Worm (Caenorhabditis elegans): ENCODE results near the gene sra-11.

sra-11 gene

DNA sequence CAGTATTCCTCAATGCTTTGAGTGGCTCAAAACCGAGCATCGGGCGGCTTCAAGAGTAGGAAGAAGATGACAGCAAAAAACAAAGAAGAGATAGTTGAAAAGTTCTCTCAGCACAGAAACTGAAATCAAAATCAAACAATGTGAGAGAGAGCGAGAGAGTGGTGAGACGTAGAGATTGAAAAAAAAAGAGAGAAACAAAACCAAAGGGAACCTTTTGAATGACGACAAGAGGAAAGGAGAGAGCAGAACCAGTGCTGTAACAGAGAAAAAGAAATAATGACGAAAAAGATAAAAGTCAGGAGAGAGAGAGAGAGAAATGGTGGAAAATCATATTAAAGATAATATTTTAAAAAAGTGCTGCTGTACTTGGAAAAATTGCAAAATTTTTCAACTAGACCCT, 42.9 kb downstream of the sra-11 start:
- peak; percentile 2 for TF ChIP-seq ztf-4 (tag; optimal IDR thresholded peaks at IDR 0.05)
- TF ChIP-seq ceh-8 (GFP tag; optimal IDR thresholded peaks at IDR 0.05) = no peak
- TF ChIP-seq nhr-71 (tag; optimal IDR thresholded peaks at IDR 0.05) = peak; percentile 57
- no peak for TF ChIP-seq unc-30 (tag; optimal IDR thresholded peaks at IDR 0.05)
- no peak for TF ChIP-seq hpl-2 (GFP tag; optimal IDR thresholded peaks at IDR 0.05)
- TF ChIP-seq mep-1 (tag; optimal IDR thresholded peaks at IDR 0.05) = peak; percentile 55
- TF ChIP-seq efl-1 (optimal IDR thresholded peaks at IDR 0.05) = peak; percentile 33 to 42
- TF ChIP-seq efl-1 (GFP tag; optimal IDR thresholded peaks at IDR 0.05 in 1 of 2) = no peak
- no peak for TF ChIP-seq fkh-8 (tag; optimal IDR thresholded peaks at IDR 0.05)
- peak in 1 of 3 experiments; percentile 11 for TF ChIP-seq ceh-82 (tag; optimal IDR thresholded peaks at IDR 0.05)
- no peak for TF ChIP-seq fkh-4 (tag; optimal IDR thresholded peaks at IDR 0.05; ENCODE audit: borderline replicate concordance)
- TF ChIP-seq Y116A8C.19 (tag; optimal IDR thresholded peaks at IDR 0.05; ENCODE audit: borderline replicate concordance) = no peak
- TF ChIP-seq nhr-84 (tag; optimal IDR thresholded peaks at IDR 0.05) = no peak
- TF ChIP-seq ceh-63 (GFP tag; optimal IDR thresholded peaks at IDR 0.05) = no peak
- peak; percentile 0 to 8 for TF ChIP-seq lin-35 (GFP tag; optimal IDR thresholded peaks at IDR 0.05)
- TF ChIP-seq dpl-1 (GFP tag; optimal IDR thresholded peaks at IDR 0.05) = peak in 2 of 3 experiments; percentile 3 to 18
- TF ChIP-seq lsy-2 (tag; optimal IDR thresholded peaks at IDR 0.05) = peak; percentile 62 to 81
- no peak for TF ChIP-seq F16B12.6 (tag; optimal IDR thresholded peaks at IDR 0.05)
- no peak for TF ChIP-seq nhr-77 (tag; optimal IDR thresholded peaks at IDR 0.05)
- no peak for TF ChIP-seq aly-2 (tag; optimal IDR thresholded peaks at IDR 0.05)
- TF ChIP-seq nhr-76 (tag; optimal IDR thresholded peaks at IDR 0.05) = no peak
- TF ChIP-seq snu-23 (GFP tag; optimal IDR thresholded peaks at IDR 0.05) = peak; percentile 51
- TF ChIP-seq elt-2 (tag; optimal IDR thresholded peaks at IDR 0.05) = peak; percentile 11
- peak; percentile 51 for TF ChIP-seq nhr-20 (tag; optimal IDR thresholded peaks at IDR 0.05)
- TF ChIP-seq rnt-1 (tag; optimal IDR thresholded peaks at IDR 0.05) = peak; percentile 57
- peak; percentile 59 for TF ChIP-seq lin-14 (GFP tag; optimal IDR thresholded peaks at IDR 0.05)
- TF ChIP-seq nhr-47 (tag; optimal IDR thresholded peaks at IDR 0.05) = peak; percentile 14
- peak; percentile 90 for TF ChIP-seq C04F5.9 (tag; optimal IDR thresholded peaks at IDR 0.05)
- TF ChIP-seq skn-1 (tag; optimal IDR thresholded peaks at IDR 0.05) = peak; percentile 15

DNA sequence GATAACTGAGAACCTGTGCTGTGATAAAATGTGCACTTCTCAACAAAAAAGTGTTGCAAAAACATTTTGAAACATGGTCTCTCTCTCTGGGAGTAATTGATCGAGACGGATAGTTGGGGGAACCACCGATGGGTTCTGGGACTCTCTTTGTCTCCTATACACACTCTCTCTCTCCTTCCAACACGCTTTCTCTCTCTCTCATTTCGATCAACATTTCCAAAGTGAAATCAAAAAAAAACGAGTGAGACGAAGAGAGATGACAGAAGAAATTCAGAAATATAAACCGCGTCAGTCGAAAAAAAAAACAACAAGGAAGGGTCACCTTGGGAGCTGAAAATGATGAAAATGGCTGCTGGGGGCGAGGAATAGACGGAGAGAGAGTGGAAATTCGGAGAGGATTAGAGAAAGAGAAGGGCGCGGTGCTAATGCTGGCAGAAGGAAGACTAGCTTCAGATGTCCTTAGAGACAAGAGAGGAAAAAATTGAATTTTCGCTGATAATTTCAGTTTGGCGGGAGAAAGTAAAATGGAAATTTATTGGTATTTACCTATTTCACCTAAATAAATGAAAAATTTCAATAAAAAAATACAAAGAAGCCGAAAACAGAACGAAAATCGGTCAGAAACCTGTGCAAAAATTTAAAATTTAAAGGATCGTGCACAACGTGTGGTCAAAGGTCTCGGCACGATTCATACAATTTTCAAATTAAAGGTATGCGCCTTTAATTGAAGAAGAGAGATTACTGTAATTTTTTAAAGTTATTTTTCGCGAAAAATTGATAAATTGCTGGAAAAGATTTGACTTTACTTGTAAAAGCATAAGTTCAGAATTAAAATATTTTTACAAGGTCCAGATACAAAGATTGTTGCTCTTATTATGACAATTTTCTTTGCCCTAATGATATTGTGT, 47.1 kb downstream of the sra-11 start:
- TF ChIP-seq mep-1 (tag; optimal IDR thresholded peaks at IDR 0.05) = no peak
- TF ChIP-seq hlh-4 (tag; optimal IDR thresholded peaks at IDR 0.05) = no peak
- peak in 1 of 2 experiments; percentile 47 for TF ChIP-seq lsy-2 (tag; optimal IDR thresholded peaks at IDR 0.05)
- no peak for TF ChIP-seq nhr-12 (tag; optimal IDR thresholded peaks at IDR 0.05)
- TF ChIP-seq zip-4 (GFP tag; optimal IDR thresholded peaks at IDR 0.05) = no peak
- peak; percentile 51 for TF ChIP-seq nhr-85 (tag)
- TF ChIP-seq unc-86 (tag; optimal IDR thresholded peaks at IDR 0.05) = no peak
- TF ChIP-seq mab-9 (GFP tag; IDR thresholded peaks at IDR 0.05) = no peak
- TF ChIP-seq lir-3 (tag; optimal IDR thresholded peaks at IDR 0.05; ENCODE audit: poor library complexity) = no peak
- peak; percentile 29 for TF ChIP-seq nhr-20 (tag; optimal IDR thresholded peaks at IDR 0.05)
- TF ChIP-seq nhr-71 (tag; optimal IDR thresholded peaks at IDR 0.05) = peak; percentile 6
- TF ChIP-seq lin-14 (GFP tag; optimal IDR thresholded peaks at IDR 0.05) = peak; percentile 61
- TF ChIP-seq C04F5.9 (tag; optimal IDR thresholded peaks at IDR 0.05) = peak; percentile 17
- TF ChIP-seq elt-3 (tag; optimal IDR thresholded peaks at IDR 0.05) = peak in 1 of 6 experiments; percentile 19
- no peak for TF ChIP-seq ama-1 (optimal IDR thresholded peaks at IDR 0.05)
- peak in 1 of 2 experiments; percentile 7 for TF ChIP-seq efl-1 (optimal IDR thresholded peaks at IDR 0.05)
- TF ChIP-seq efl-1 (GFP tag; optimal IDR thresholded peaks at IDR 0.05 in 1 of 2) = peak in 1 of 2 experiments; percentile 77
- peak; percentile 93 for TF ChIP-seq blmp-1 (tag; optimal IDR thresholded peaks at IDR 0.05)
- no peak for TF ChIP-seq ceh-90 (tag; optimal IDR thresholded peaks at IDR 0.05)
- TF ChIP-seq snu-23 (GFP tag; optimal IDR thresholded peaks at IDR 0.05) = peak; percentile 36
- TF ChIP-seq rnt-1 (tag; optimal IDR thresholded peaks at IDR 0.05) = peak; percentile 37

Data from whole organism, L1 larva.